3 worm cellular contexts compared by ENCODE assay signal in genomic region chrX:13269586-13269985, ce11.
TF ChIP-seq lines count a peak whose summit lies in the region.

Gene cyp-14A2 (minus strand): TSS chrX:13269686.

TF ChIP-seq in whole organism, L1 larva, 84 proteins besides CTCF, POLR2A, EP300 and RAD21:
- no peak for TF ChIP-seq isw-1 (GFP tag; IDR thresholded peaks at IDR 0.05; lab: Robert Waterston, UW)
- peak; percentile 31 for TF ChIP-seq blmp-1 (tag; optimal IDR thresholded peaks at IDR 0.05; lab: Kevin White, UChicago)
- TF ChIP-seq efl-3 (GFP tag; optimal IDR thresholded peaks at IDR 0.05; lab: Kevin White, UChicago) = no peak
- TF ChIP-seq zag-1 (tag; optimal IDR thresholded peaks at IDR 0.05; lab: Kevin White, UChicago) = no peak

TF ChIP-seq in whole organism, L4 larva, 104 proteins besides CTCF, POLR2A, EP300 and RAD21:
- TF ChIP-seq ces-1 (GFP tag; optimal IDR thresholded peaks at IDR 0.05; lab: Kevin White, UChicago) = no peak
- peak; percentile 42 for TF ChIP-seq dmd-6 (GFP tag; IDR thresholded peaks at IDR 0.05; lab: Robert Waterston, UW)

TF ChIP-seq in whole organism, young adult, 124 proteins besides CTCF, POLR2A, EP300 and RAD21:
- TF ChIP-seq ekl-4 (GFP tag; IDR thresholded peaks at IDR 0.05; lab: Robert Waterston, UW) (no peak), lin-54 (GFP tag; optimal IDR thresholded peaks at IDR 0.05; lab: Kevin White, UChicago) (no peak), ztf-26 (tag; optimal IDR thresholded peaks at IDR 0.05; lab: Kevin White, UChicago) (no peak), nhr-80 (tag; optimal IDR thresholded peaks at IDR 0.05; lab: Kevin White, UChicago) (peak; percentile 35), Y56A3A.18 (GFP tag; IDR thresholded peaks at IDR 0.05; lab: Robert Waterston, UW) (no peak), lin-40 (tag; optimal IDR thresholded peaks at IDR 0.05; lab: Kevin White, UChicago) (no peak), cebp-2 (GFP tag; IDR thresholded peaks at IDR 0.05; lab: Robert Waterston, UW) (no peak), ceh-40 (GFP tag; IDR thresholded peaks at IDR 0.05; lab: Robert Waterston, UW) (no peak), aptf-2 (GFP tag; conservative IDR thresholded peaks at IDR 0.05; lab: Robert Waterston, UW) (no peak)
